Worm (Caenorhabditis elegans): ENCODE data around the gene R148.7.

DNA sequence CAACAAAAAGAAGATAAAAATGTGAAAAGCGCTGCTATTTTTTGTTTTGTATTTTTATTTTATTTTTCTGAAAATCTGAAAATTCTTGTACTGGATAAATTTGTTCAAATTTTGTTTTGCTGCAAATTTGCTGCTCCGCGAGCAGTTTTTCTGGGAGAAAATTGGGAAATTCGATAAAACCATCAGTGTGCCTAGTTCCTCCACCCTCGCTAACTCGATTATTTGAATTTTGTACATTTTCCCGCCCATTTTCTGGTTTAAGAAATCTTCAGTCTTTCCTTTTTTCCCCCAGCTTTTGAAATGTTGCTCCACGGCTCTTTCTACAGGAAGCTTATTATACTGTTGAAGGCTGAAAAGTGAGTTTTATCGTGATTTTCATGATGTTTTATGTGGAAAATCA lies 7.0 kb downstream of the R148.7 start, which contains the start of gene R148.8:
- TF ChIP-seq nfya-1 (tag; optimal IDR thresholded peaks at IDR 0.05; ENCODE audit: borderline replicate concordance, insufficient read depth) (no peak), ekl-4 (GFP tag; IDR thresholded peaks at IDR 0.05) (no peak), ets-4 (GFP tag; optimal IDR thresholded peaks at IDR 0.05) (no peak), somi-1 (GFP tag; optimal IDR thresholded peaks at IDR 0.05) (no peak), mcd-1 (GFP tag; IDR thresholded peaks at IDR 0.05) (no peak), lin-54 (GFP tag; optimal IDR thresholded peaks at IDR 0.05) (no peak)
